Fruit fly (Drosophila melanogaster) whole organism, embryonic: ENCODE measurements around the gene sowi.
A peak's percentile ranks its signal among the peaks of the same experiment; 100 is the strongest.

Experiments
- Antp ChIP-seq: fragments of 200-800 bp; sonication (Bioruptor generic); optimal IDR thresholded peaks from 3 replicates; lab custom pipeline; 2016; ENCODE audit warnings: missing biosample characterization, missing genetic modification characterization
- Atf3 ChIP-seq: fragments of 200-800 bp; sonication (Bioruptor generic); optimal IDR thresholded peaks from 3 replicates; lab custom pipeline; 2016; ENCODE audit warnings: missing biosample characterization, missing genetic modification characterization
- B-H2 ChIP-seq: fragments of 200-800 bp; sonication (Bioruptor generic); optimal IDR thresholded peaks from 2 replicates; lab custom pipeline; 2018; ENCODE audit warnings: missing biosample characterization, mild to moderate bottlenecking, missing genetic modification characterization
- BEAF-32 ChIP-seq: fragments of 200-800 bp; sonication (Bioruptor generic); optimal IDR thresholded peaks from 3 replicates; lab custom pipeline; 2017; ENCODE audit warnings: missing biosample characterization, missing genetic modification characterization, mild to moderate bottlenecking, moderate library complexity, missing genetic modification reagents
- CG10565 ChIP-seq: fragments of 200-800 bp; sonication (Bioruptor generic); optimal IDR thresholded peaks from 3 replicates; lab custom pipeline; 2016; ENCODE audit warnings: missing biosample characterization, mild to moderate bottlenecking, missing genetic modification characterization
- CG11504 ChIP-seq: fragments of 200-800 bp; sonication (Bioruptor generic); optimal IDR thresholded peaks from 3 replicates; lab custom pipeline; 2019; ENCODE audit warnings: missing biosample characterization, mild to moderate bottlenecking, missing genetic modification characterization, moderate library complexity
- CG11723 ChIP-seq: fragments of 200-800 bp; sonication (Bioruptor generic); optimal IDR thresholded peaks from 2 replicates; lab custom pipeline; 2017; ENCODE audit warnings: missing biosample characterization, mild to moderate bottlenecking, missing genetic modification characterization
- CG12071 ChIP-seq: fragments of 200-800 bp; sonication (Bioruptor generic); optimal IDR thresholded peaks from 3 replicates; lab custom pipeline; 2018; ENCODE audit warnings: missing biosample characterization, mild to moderate bottlenecking, missing genetic modification characterization
- CG12155 ChIP-seq: fragments of 200-800 bp; sonication (Bioruptor generic); optimal IDR thresholded peaks from 3 replicates; lab custom pipeline; 2016; ENCODE audit warnings: missing biosample characterization, missing genetic modification characterization
- CG12659 ChIP-seq: fragments of 200-800 bp; sonication (Bioruptor generic); optimal IDR thresholded peaks from 3 replicates; lab custom pipeline; 2017; ENCODE audit warnings: mild to moderate bottlenecking, missing biosample characterization, missing genetic modification reagents, missing genetic modification characterization
- CG13624 ChIP-seq: fragments of 200-800 bp; sonication (Bioruptor generic); optimal IDR thresholded peaks from 2 replicates; lab custom pipeline; 2016; ENCODE audit warnings: missing biosample characterization, missing genetic modification characterization
- CG14441 ChIP-seq: fragments of 200-800 bp; sonication (Bioruptor generic); IDR thresholded peaks from 2 replicates; pipeline ENCODE4 v1.3.6; 2022; ENCODE audit warnings: missing biosample characterization, missing genetic modification characterization
- CG14860 ChIP-seq: fragments of 200-800 bp; sonication (Bioruptor generic); IDR thresholded peaks from 3 replicates; pipeline ENCODE4 v1.3.6; 2022; ENCODE audit warnings: missing biosample characterization, missing genetic modification characterization; ENCODE audit not compliant: partially characterized antibody
- CG1603 ChIP-seq: fragments of 200-800 bp; sonication (Bioruptor generic); optimal IDR thresholded peaks from 2 replicates; lab custom pipeline; 2019; ENCODE audit warnings: missing biosample characterization, mild to moderate bottlenecking, missing genetic modification characterization, moderate library complexity
- CG17912 ChIP-seq: fragments of 200-800 bp; sonication (Bioruptor generic); optimal IDR thresholded peaks from 2 replicates; lab custom pipeline; 2018; ENCODE audit warnings: missing biosample characterization, mild to moderate bottlenecking, missing genetic modification characterization
- CG18599 ChIP-seq: fragments of 200-800 bp; sonication (Bioruptor generic); optimal IDR thresholded peaks from 3 replicates; lab custom pipeline; 2017; ENCODE audit warnings: missing biosample characterization, missing genetic modification characterization, mild to moderate bottlenecking, moderate library complexity, missing genetic modification reagents
- CG2199 ChIP-seq: fragments of 200-800 bp; sonication (Bioruptor generic); IDR thresholded peaks from 3 replicates; pipeline ENCODE4 v1.3.6; 2022; ENCODE audit warnings: missing biosample characterization, missing genetic modification characterization
- CG2712 ChIP-seq: fragments of 200-800 bp; optimal IDR thresholded peaks from 3 replicates; lab custom pipeline; 2019; ENCODE audit warnings: missing biosample characterization, mild to moderate bottlenecking, missing genetic modification characterization, moderate library complexity
- CG30403 ChIP-seq: fragments of 200-800 bp; sonication (Bioruptor generic); optimal IDR thresholded peaks from 3 replicates; lab custom pipeline; 2016; ENCODE audit warnings: missing biosample characterization, missing genetic modification characterization
- CG4820 ChIP-seq: fragments of 200-800 bp; sonication (Bioruptor generic); optimal IDR thresholded peaks from 3 replicates; lab custom pipeline; 2016; ENCODE audit warnings: missing biosample characterization, missing genetic modification characterization
- CG5245 ChIP-seq: fragments of 200-800 bp; sonication (Bioruptor generic); optimal IDR thresholded peaks from 3 replicates; lab custom pipeline; 2016; ENCODE audit warnings: missing biosample characterization, missing genetic modification characterization
- CG6254 ChIP-seq: fragments of 200-800 bp; sonication (Bioruptor generic); optimal IDR thresholded peaks from 3 replicates; lab custom pipeline; 2017; ENCODE audit warnings: mild to moderate bottlenecking, missing biosample characterization, missing genetic modification reagents, missing genetic modification characterization
- CG6765 ChIP-seq: fragments of 200-800 bp; sonication (Bioruptor generic); optimal IDR thresholded peaks from 3 replicates; lab custom pipeline; 2017; ENCODE audit warnings: missing biosample characterization, mild to moderate bottlenecking, missing genetic modification characterization
- CG7987 ChIP-seq: fragments of 200-800 bp; sonication (Bioruptor generic); optimal IDR thresholded peaks from 2 replicates; lab custom pipeline; 2018; ENCODE audit warnings: missing biosample characterization, mild to moderate bottlenecking, missing genetic modification characterization, moderate library complexity
- CG8478 ChIP-seq: fragments of >200 bp; optimal IDR thresholded peaks from 2 replicates; lab custom pipeline; 2018
- CHES-1-like ChIP-seq: fragments of 200-800 bp; sonication (Bioruptor generic); optimal IDR thresholded peaks from 2 replicates; lab custom pipeline; 2016; ENCODE audit warnings: missing biosample characterization, missing genetic modification characterization
- Camta ChIP-seq: fragments of 200-800 bp; sonication (Bioruptor generic); optimal IDR thresholded peaks from 2 replicates; lab custom pipeline; 2016; ENCODE audit warnings: missing biosample characterization, missing genetic modification characterization
- D ChIP-seq, 2 experiments: fragments of 200-800 bp in 1 of 2; fragments of >200 bp in 1 of 2; sonication (Bioruptor generic) in 1 of 2; optimal IDR thresholded peaks; 2 replicates in 1 of 2; 3 replicates in 1 of 2; lab custom pipeline; 2017; ENCODE audit warnings: mild to moderate bottlenecking in 1 of 2, missing biosample characterization in 1 of 2, missing genetic modification characterization in 1 of 2, missing genetic modification reagents in 1 of 2
- D19B ChIP-seq: fragments of 200-800 bp; sonication (Bioruptor generic); optimal IDR thresholded peaks from 2 replicates; lab custom pipeline; 2017; ENCODE audit warnings: missing biosample characterization, mild to moderate bottlenecking, missing genetic modification characterization
- Dip3 ChIP-seq: fragments of 200-800 bp; sonication (Bioruptor generic); optimal IDR thresholded peaks from 3 replicates; lab custom pipeline; 2016; ENCODE audit warnings: missing biosample characterization, missing genetic modification characterization
- Dll ChIP-seq: fragments of 200-800 bp; sonication (Bioruptor generic); IDR thresholded peaks from 4 replicates; pipeline ENCODE4 v1.3.6; 2022; ENCODE audit warnings: missing biosample characterization, missing genetic modification characterization; ENCODE audit not compliant: partially characterized antibody
- Elba2 ChIP-seq: fragments of 200-800 bp; sonication (Bioruptor generic); optimal IDR thresholded peaks from 3 replicates; lab custom pipeline; 2016; ENCODE audit warnings: missing biosample characterization, missing genetic modification characterization
- Fer2 ChIP-seq: fragments of 200-800 bp; sonication (Bioruptor generic); optimal IDR thresholded peaks from 2 replicates; lab custom pipeline; 2018; ENCODE audit warnings: missing biosample characterization, mild to moderate bottlenecking, missing genetic modification characterization, moderate library complexity
- HmgD ChIP-seq: fragments of 200-800 bp; sonication (Bioruptor generic); optimal IDR thresholded peaks from 3 replicates; lab custom pipeline; 2016; ENCODE audit warnings: missing biosample characterization, missing genetic modification characterization
- Hr78 ChIP-seq, 2 experiments: fragments of 200-800 bp in 1 of 2; fragments of >200 bp in 1 of 2; sonication (Bioruptor generic) in 1 of 2; optimal IDR thresholded peaks; 2 replicates each; lab custom pipeline; 2017 to 2019; ENCODE audit warnings: missing biosample characterization in 2 of 2, missing genetic modification characterization in 2 of 2, mild to moderate bottlenecking in 1 of 2, moderate library complexity in 1 of 2
- NC2α ChIP-seq: fragments of 200-800 bp; sonication (Bioruptor generic); optimal IDR thresholded peaks from 2 replicates; lab custom pipeline; 2016; ENCODE audit warnings: missing biosample characterization, missing genetic modification characterization
- Nf-YB ChIP-seq: fragments of 200-800 bp; sonication (Bioruptor generic); optimal IDR thresholded peaks from 3 replicates; lab custom pipeline; 2019; ENCODE audit warnings: missing biosample characterization, mild to moderate bottlenecking, missing genetic modification characterization, moderate library complexity
- TFAM ChIP-seq: fragments of 200-800 bp; sonication (Bioruptor generic); optimal IDR thresholded peaks from 2 replicates; lab custom pipeline; 2017; ENCODE audit warnings: missing biosample characterization, missing genetic modification characterization, inconsistent platforms
- amos ChIP-seq: fragments of 200-800 bp; sonication (Bioruptor generic); IDR thresholded peaks from 2 replicates; pipeline ENCODE4 v1.3.6; 2022; ENCODE audit warnings: missing biosample characterization, missing genetic modification characterization; ENCODE audit not compliant: partially characterized antibody
- cato ChIP-seq: fragments of 200-800 bp; sonication (Bioruptor generic); optimal IDR thresholded peaks from 2 replicates; lab custom pipeline; 2016; ENCODE audit warnings: missing biosample characterization, missing genetic modification characterization, borderline replicate concordance
- chinmo ChIP-seq: fragments of 200-800 bp; sonication (Bioruptor generic); IDR thresholded peaks from 4 replicates; pipeline ENCODE4 v1.3.6; 2022; ENCODE audit warnings: missing biosample characterization, missing genetic modification characterization; ENCODE audit not compliant: partially characterized antibody
- fd3F ChIP-seq: fragments of 200-800 bp; sonication (Bioruptor generic); optimal IDR thresholded peaks from 2 replicates; lab custom pipeline; 2018; ENCODE audit warnings: missing biosample characterization, mild to moderate bottlenecking, missing genetic modification characterization, moderate library complexity
- klu ChIP-seq: fragments of 200-800 bp; sonication (Bioruptor generic); IDR thresholded peaks from 2 replicates; pipeline ENCODE4 v1.3.6; 2022; ENCODE audit warnings: missing biosample characterization, missing genetic modification characterization
- lmd ChIP-seq: fragments of 200-800 bp; sonication (Bioruptor generic); IDR thresholded peaks from 2 replicates; pipeline ENCODE4 v1.3.6; 2022; ENCODE audit warnings: missing biosample characterization, missing genetic modification characterization
- maf-S ChIP-seq: fragments of 200-800 bp; sonication (Bioruptor generic); optimal IDR thresholded peaks from 2 replicates; lab custom pipeline; 2016; ENCODE audit warnings: missing biosample characterization, missing genetic modification characterization
- phol ChIP-seq: fragments of 200-800 bp; sonication (Bioruptor generic); optimal IDR thresholded peaks from 3 replicates; lab custom pipeline; 2018; ENCODE audit warnings: missing biosample characterization, mild to moderate bottlenecking, missing genetic modification characterization, moderate library complexity
- pros ChIP-seq: fragments of 200-800 bp; sonication (Bioruptor generic); optimal IDR thresholded peaks from 3 replicates; lab custom pipeline; 2019; ENCODE audit warnings: missing biosample characterization, mild to moderate bottlenecking, missing genetic modification characterization, moderate library complexity
- sens-2 ChIP-seq: fragments of 200-800 bp; sonication (Bioruptor generic); IDR thresholded peaks from 2 replicates; pipeline ENCODE4 v1.3.6; 2022; ENCODE audit warnings: missing biosample characterization, missing genetic modification characterization
- sisA ChIP-seq: fragments of 200-800 bp; sonication (Bioruptor generic); IDR thresholded peaks from 2 replicates; pipeline ENCODE4 v1.3.6; 2022; ENCODE audit warnings: missing biosample characterization, missing genetic modification characterization
- sr ChIP-seq: fragments of 200-800 bp; sonication (Bioruptor generic); IDR thresholded peaks from 3 replicates; pipeline ENCODE4 v1.3.6; 2022; ENCODE audit warnings: missing biosample characterization, missing genetic modification characterization

The sowi gene

DNA sequence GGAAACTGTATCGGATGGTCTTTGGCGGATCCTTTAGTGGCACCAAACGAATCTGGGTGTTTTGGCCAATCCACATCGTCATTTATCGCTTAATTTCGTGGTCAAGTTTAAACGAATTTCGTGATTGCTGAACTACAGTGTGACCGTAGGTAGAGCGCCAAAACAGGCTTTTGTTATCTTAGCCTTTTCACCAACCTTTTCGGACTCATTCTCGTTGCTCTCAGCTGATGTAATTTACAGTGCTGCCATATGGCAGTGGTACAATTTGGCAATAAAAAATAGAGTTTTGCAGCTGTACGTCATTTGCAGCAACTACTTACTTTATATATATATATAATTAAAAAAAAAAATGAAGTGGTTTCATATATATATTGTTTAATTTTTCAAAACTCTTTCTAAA, 32.2 kb upstream of the sowi start, which contains the start of gene agt (continued):
- TF ChIP-seq Elba2 (GFP tag; lab: Kevin White, UChicago) (no peak), Atf3 (no peak), CG2199 (GFP tag; lab: Robert Waterston, UW) (0 out of 3 replicates have a peak, but pooled peaks have one; percentile 60), Nf-YB (GFP tag; lab: Kevin White, UChicago) (peak; percentile 3), phol (tag; lab: Kevin White, UChicago) (peak; percentile 50), fd3F (GFP tag; lab: Kevin White, UChicago) (no peak), CG14441 (GFP tag; lab: Robert Waterston, UW) (no peak), Dip3 (GFP tag; lab: Kevin White, UChicago) (no peak), CG12155 (peak; percentile 98), sisA (GFP tag; lab: Robert Waterston, UW) (no peak), klu (no peak), CG2712 (peak; percentile 50), HmgD (GFP tag; lab: Kevin White, UChicago) (peak; percentile 61), CG6765 (GFP tag; lab: Kevin White, UChicago) (no peak), CG7987 (GFP tag; lab: Kevin White, UChicago) (no peak), CG18599 (GFP tag; lab: Kevin White, UChicago) (no peak), CG13624 (GFP tag; lab: Kevin White, UChicago) (no peak), sr (GFP tag; lab: Robert Waterston, UW) (no peak), maf-S (GFP tag; lab: Kevin White, UChicago) (no peak), amos (GFP tag; lab: Robert Waterston, UW) (peak; percentile 41; the same call in 1 of the 2 replicates), TFAM (no peak), cato (no peak), D (optimal IDR thresholded peaks at IDR 0.05; lab: Kevin White, UChicago) (no peak), D (GFP tag; optimal IDR thresholded peaks at IDR 0.05; lab: Kevin White, UChicago) (no peak), Antp (GFP tag; lab: Kevin White, UChicago) (no peak), pros (no peak), Hr78 (GFP tag; optimal IDR thresholded peaks at IDR 0.05; lab: Kevin White, UChicago) (no peak), CG12659 (GFP tag; lab: Kevin White, UChicago) (peak; percentile 49), CG11723 (GFP tag; lab: Kevin White, UChicago) (no peak), lmd (GFP tag; lab: Robert Waterston, UW) (no peak), B-H2 (no peak), CG1603 (tag; lab: Kevin White, UChicago) (peak; percentile 76), D19B (GFP tag; lab: Kevin White, UChicago) (no peak), CG8478 (no peak), CG11504 (tag; lab: Kevin White, UChicago) (peak; percentile 39), CG17912 (GFP tag; lab: Kevin White, UChicago) (peak; percentile 5), NC2α (GFP tag; lab: Kevin White, UChicago) (no peak), CG4820 (no peak), chinmo (GFP tag; lab: Robert Waterston, UW) (no peak), CG14860 (GFP tag; lab: Robert Waterston, UW) (no peak), CHES-1-like (GFP tag; lab: Kevin White, UChicago) (no peak), Fer2 (tag; lab: Kevin White, UChicago) (no peak), sens-2 (no peak), CG6254 (no peak), CG30403 (GFP tag; lab: Kevin White, UChicago) (no peak), CG10565 (GFP tag; lab: Kevin White, UChicago) (no peak), Dll (peak; percentile 45; the same call in 2 of the 4 replicates), Camta (GFP tag; lab: Kevin White, UChicago) (no peak), CG12071 (GFP tag; lab: Kevin White, UChicago) (no peak), BEAF-32 (peak; percentile 51), CG5245 (no peak)
